Worm (Caenorhabditis elegans) whole organism, L4/young adult: ENCODE results near the gene T28C6.7.

Experiments used
- dao-5 ChIP-seq: sonication (generic microtip); optimal IDR thresholded peaks from 2 replicates; lab custom pipeline; 2016; ENCODE audit warnings: missing genotype, missing genetic modification characterization, moderate library complexity, missing compliant biosample characterization
- him-1 ChIP-seq: sonication (generic microtip); optimal IDR thresholded peaks from 2 replicates; lab custom pipeline; 2016; ENCODE audit warnings: missing genotype, missing genetic modification reagents, missing genetic modification characterization, missing compliant biosample characterization

ce11 chrIV:8782172-8782571, 45.4 kb upstream of the T28C6.7 start:
- no peak for TF ChIP-seq him-1
- TF ChIP-seq dao-5 (tag; lab: Kevin White, UChicago), result no peak
